Worm (Caenorhabditis elegans) whole organism, early embryonic: ENCODE data around the gene Y26E6A.3.

Experiments
- B0310.2 ChIP-seq: sonication (generic microtip); optimal IDR thresholded peaks from 2 replicates; lab custom pipeline; 2016; ENCODE audit warnings: mild to moderate bottlenecking, missing genetic modification characterization, missing compliant biosample characterization
- F13C5.2 ChIP-seq: sonication (generic microtip); optimal IDR thresholded peaks from 2 replicates; lab custom pipeline; 2017; ENCODE audit warnings: mild to moderate bottlenecking, missing genetic modification characterization, inconsistent platforms, missing compliant biosample characterization
- aly-1 ChIP-seq: sonication (generic microtip); optimal IDR thresholded peaks from 2 replicates; lab custom pipeline; 2016; ENCODE audit warnings: missing genetic modification characterization, missing compliant biosample characterization
- ama-1 ChIP-seq: fragments of 150-350 bp; optimal IDR thresholded peaks from 2 replicates; lab custom pipeline; 2014
- ets-7 ChIP-seq: sonication (generic microtip); optimal IDR thresholded peaks from 2 replicates; lab custom pipeline; 2016; ENCODE audit warnings: missing genotype, missing genetic modification characterization, missing compliant biosample characterization
- flt-1 ChIP-seq: fragments of 200-800 bp; sonication (Bioruptor generic); IDR thresholded peaks from 2 replicates; pipeline ENCODE4 v1.3.6; 2022; ENCODE audit warnings: missing genetic modification characterization, missing compliant biosample characterization
- hmg-4 ChIP-seq: fragments of 200-800 bp; sonication (Bioruptor generic); optimal IDR thresholded peaks from 2 replicates; lab custom pipeline; 2018; ENCODE audit warnings: mild to moderate bottlenecking, missing genetic modification characterization, missing compliant biosample characterization
- pes-1 ChIP-seq: fragments of 200-800 bp; sonication (Bioruptor generic); IDR thresholded peaks from 2 replicates; pipeline ENCODE4 v1.3.6; 2022; ENCODE audit warnings: missing genetic modification reagents, missing genetic modification characterization, missing compliant biosample characterization
- scrt-1 ChIP-seq: fragments of 200-800 bp; sonication (Bioruptor generic); IDR thresholded peaks from 2 replicates; pipeline ENCODE4 v1.3.6; 2022; ENCODE audit warnings: missing genetic modification characterization, missing compliant biosample characterization
- sea-1 ChIP-seq: fragments of 200-800 bp; sonication (Bioruptor generic); conservative IDR thresholded peaks from 2 replicates; pipeline ENCODE4 v1.3.6; 2022; ENCODE audit warnings: missing genetic modification characterization, missing compliant biosample characterization
- tbx-11 ChIP-seq: fragments of 200-800 bp; sonication (Bioruptor generic); IDR thresholded peaks from 2 replicates; pipeline ENCODE4 v1.3.6; 2022; ENCODE audit warnings: missing genetic modification characterization, missing compliant biosample characterization

- TF ChIP-seq ama-1 (lab: Kevin White, UChicago) (no peak), ets-7 (tag; lab: Kevin White, UChicago) (no peak), sea-1 (GFP tag; lab: Robert Waterston, UW) (no peak), F13C5.2 (tag; lab: Kevin White, UChicago) (no peak), hmg-4 (GFP tag; lab: Kevin White, UChicago) (no peak), flt-1 (GFP tag; lab: Robert Waterston, UW) (no peak), aly-1 (no peak), scrt-1 (GFP tag; lab: Robert Waterston, UW) (no peak), pes-1 (GFP tag; lab: Robert Waterston, UW) (no peak), tbx-11 (GFP tag; lab: Robert Waterston, UW) (no peak), B0310.2 (no peak)
These were observed 9.7 kb downstream of the Y26E6A.3 start, which contains the start of gene sra-38 for ce11 chrX:13900047-13900446.
